Fruit fly (Drosophila melanogaster) whole organism, prepupa: ENCODE measurements around the gene BRWD3.
A peak's percentile ranks its signal among the peaks of the same experiment; 100 is the strongest.

ENCODE experiments used
- CG10631 ChIP-seq: fragments of 200-800 bp; sonication (Bioruptor generic); optimal IDR thresholded peaks from 2 replicates; lab custom pipeline; 2016; ENCODE audit warnings: missing biosample characterization, missing genetic modification characterization
- CG10669 ChIP-seq: fragments of 200-800 bp; sonication (Bioruptor generic); optimal IDR thresholded peaks from 3 replicates; lab custom pipeline; 2018; ENCODE audit warnings: missing biosample characterization, mild to moderate bottlenecking, missing genetic modification characterization, moderate library complexity
- CG11762 ChIP-seq: fragments of 200-800 bp; sonication (Bioruptor generic); optimal IDR thresholded peaks from 3 replicates; lab custom pipeline; 2016; ENCODE audit warnings: missing biosample characterization, missing genetic modification characterization; ENCODE audit not compliant: insufficient read depth
- CG15336 ChIP-seq: fragments of 200-800 bp; sonication (Bioruptor generic); IDR thresholded peaks from 2 replicates; pipeline ENCODE4 v1.3.6; 2022; ENCODE audit warnings: missing biosample characterization, missing genetic modification characterization
- CG1621 ChIP-seq: fragments of 200-800 bp; sonication (Bioruptor generic); optimal IDR thresholded peaks from 3 replicates; lab custom pipeline; 2018; ENCODE audit warnings: missing biosample characterization, mild to moderate bottlenecking, missing genetic modification characterization
- CG16779 ChIP-seq: fragments of 200-800 bp; sonication (Bioruptor generic); optimal IDR thresholded peaks from 3 replicates; lab custom pipeline; 2017; ENCODE audit warnings: missing biosample characterization, mild to moderate bottlenecking, missing genetic modification characterization
- CG31627 ChIP-seq: fragments of 200-800 bp; sonication (Bioruptor generic); optimal IDR thresholded peaks from 3 replicates; lab custom pipeline; 2016; ENCODE audit warnings: missing biosample characterization, missing genetic modification characterization
- CG32006 ChIP-seq: fragments of 200-800 bp; sonication (Bioruptor generic); optimal IDR thresholded peaks from 3 replicates; lab custom pipeline; 2017; ENCODE audit warnings: missing biosample characterization, mild to moderate bottlenecking, missing genetic modification characterization
- CG34406 ChIP-seq: fragments of 200-800 bp; sonication (Bioruptor generic); optimal IDR thresholded peaks from 3 replicates; lab custom pipeline; 2016; ENCODE audit warnings: missing biosample characterization, missing genetic modification characterization
- CG4318 ChIP-seq: fragments of 200-800 bp; sonication (Bioruptor generic); optimal IDR thresholded peaks from 3 replicates; lab custom pipeline; 2017; ENCODE audit warnings: missing biosample characterization, mild to moderate bottlenecking, missing genetic modification characterization
- CG6276 ChIP-seq: fragments of 200-800 bp; sonication (Bioruptor generic); optimal IDR thresholded peaks from 2 replicates; lab custom pipeline; 2017; ENCODE audit warnings: missing biosample characterization, mild to moderate bottlenecking, missing genetic modification characterization
- CG6792 ChIP-seq: fragments of 200-800 bp; sonication (Bioruptor generic); optimal IDR thresholded peaks from 3 replicates; lab custom pipeline; 2016; ENCODE audit warnings: missing biosample characterization, missing genetic modification characterization
- CG6808 ChIP-seq: fragments of 200-800 bp; sonication (Bioruptor generic); optimal IDR thresholded peaks from 3 replicates; lab custom pipeline; 2017; ENCODE audit warnings: missing biosample characterization, missing genetic modification characterization, mild to moderate bottlenecking, moderate library complexity, missing genetic modification reagents
- CG6854 ChIP-seq: fragments of 200-800 bp; sonication (Bioruptor generic); optimal IDR thresholded peaks from 2 replicates; lab custom pipeline; 2017; ENCODE audit warnings: missing biosample characterization, mild to moderate bottlenecking, missing genetic modification characterization
- CG8119 ChIP-seq: fragments of 200-800 bp; sonication (Bioruptor generic); IDR thresholded peaks from 3 replicates; pipeline ENCODE4 v1.3.6; 2022; ENCODE audit warnings: missing biosample characterization, missing genetic modification characterization
- CG8319 ChIP-seq: fragments of 200-800 bp; sonication (Bioruptor generic); optimal IDR thresholded peaks from 3 replicates; lab custom pipeline; 2016; ENCODE audit warnings: missing biosample characterization, missing genetic modification characterization
- CG8632 ChIP-seq: fragments of 200-800 bp; sonication (Bioruptor generic); optimal IDR thresholded peaks from 3 replicates; lab custom pipeline; 2016; ENCODE audit warnings: missing biosample characterization, missing genetic modification characterization
- CG9139 ChIP-seq: fragments of 200-800 bp; sonication (Bioruptor generic); optimal IDR thresholded peaks from 3 replicates; lab custom pipeline; 2017; ENCODE audit warnings: missing biosample characterization, mild to moderate bottlenecking, missing genetic modification characterization
- Eip75B ChIP-seq: fragments of 200-800 bp; sonication (Bioruptor generic); optimal IDR thresholded peaks from 3 replicates; lab custom pipeline; 2016; ENCODE audit warnings: missing biosample characterization, missing genetic modification characterization
- Eip93F ChIP-seq: fragments of 200-800 bp; sonication (Bioruptor generic); optimal IDR thresholded peaks from 2 replicates; lab custom pipeline; 2016; ENCODE audit warnings: missing biosample characterization, mild to moderate bottlenecking, missing genetic modification characterization
- Ets96B ChIP-seq: fragments of 200-800 bp; optimal IDR thresholded peaks from 2 replicates; lab custom pipeline; 2019; ENCODE audit warnings: missing biosample characterization, mild to moderate bottlenecking, missing genetic modification characterization, moderate library complexity
- Gug ChIP-seq: fragments of 200-800 bp; sonication (Bioruptor generic); IDR thresholded peaks from 2 replicates; pipeline ENCODE4 v1.3.6; 2022; ENCODE audit warnings: missing biosample characterization, missing genetic modification characterization
- Hr38 ChIP-seq: sonication (Bioruptor generic); optimal IDR thresholded peaks from 2 replicates; lab custom pipeline; 2016; ENCODE audit warnings: missing biosample characterization, missing genetic modification characterization
- Hr39 ChIP-seq: fragments of 200-800 bp; sonication (Bioruptor generic); optimal IDR thresholded peaks from 2 replicates; lab custom pipeline; 2016; ENCODE audit warnings: missing biosample characterization, missing genetic modification characterization
- Hr4 ChIP-seq: fragments of 200-800 bp; sonication (Bioruptor generic); optimal IDR thresholded peaks from 3 replicates; lab custom pipeline; 2016; ENCODE audit warnings: missing biosample characterization, missing genetic modification characterization
- Lpt ChIP-seq: fragments of 200-800 bp; sonication (Bioruptor generic); optimal IDR thresholded peaks from 3 replicates; lab custom pipeline; 2016; ENCODE audit warnings: missing biosample characterization, missing genetic modification characterization
- Met ChIP-seq: fragments of 200-800 bp; sonication (Bioruptor generic); optimal IDR thresholded peaks from 3 replicates; lab custom pipeline; 2016; ENCODE audit warnings: missing biosample characterization, missing genetic modification characterization
- OdsH ChIP-seq: fragments of 200-800 bp; sonication (Bioruptor generic); optimal IDR thresholded peaks from 3 replicates; lab custom pipeline; 2016; ENCODE audit warnings: missing biosample characterization, missing genetic modification characterization
- Smox ChIP-seq: fragments of 200-800 bp; sonication (Bioruptor generic); optimal IDR thresholded peaks from 3 replicates; lab custom pipeline; 2016; ENCODE audit warnings: missing biosample characterization, missing genetic modification characterization
- Sox102F ChIP-seq: fragments of 200-800 bp; sonication (Bioruptor generic); optimal IDR thresholded peaks from 2 replicates; lab custom pipeline; 2016; ENCODE audit warnings: missing biosample characterization, mild to moderate bottlenecking, missing genetic modification characterization
- Sox14 ChIP-seq: fragments of 200-800 bp; sonication (Bioruptor generic); optimal IDR thresholded peaks from 3 replicates; lab custom pipeline; 2016; ENCODE audit warnings: missing biosample characterization, missing genetic modification characterization
- achi ChIP-seq: fragments of 200-800 bp; sonication (Bioruptor generic); optimal IDR thresholded peaks from 3 replicates; lab custom pipeline; 2016; ENCODE audit warnings: missing biosample characterization, missing genetic modification characterization
- acj6 ChIP-seq: fragments of 200-800 bp; sonication (Bioruptor generic); optimal IDR thresholded peaks from 3 replicates; lab custom pipeline; 2016; ENCODE audit warnings: missing biosample characterization, missing genetic modification characterization
- cyc ChIP-seq: fragments of 200-800 bp; sonication (Bioruptor generic); optimal IDR thresholded peaks from 3 replicates; lab custom pipeline; 2016; ENCODE audit warnings: missing biosample characterization, missing genetic modification characterization
- dsx ChIP-seq: fragments of 200-800 bp; optimal IDR thresholded peaks from 3 replicates; lab custom pipeline; 2019; ENCODE audit warnings: missing biosample characterization, mild to moderate bottlenecking, missing genetic modification characterization, moderate library complexity; ENCODE audit not compliant: poor library complexity, severe bottlenecking
- fd59A ChIP-seq: fragments of 200-800 bp; sonication (Bioruptor generic); optimal IDR thresholded peaks from 2 replicates; lab custom pipeline; 2017; ENCODE audit warnings: missing biosample characterization, mild to moderate bottlenecking, missing genetic modification characterization, missing genetic modification reagents
- fkh ChIP-seq: fragments of 200-800 bp; sonication (Bioruptor generic); optimal IDR thresholded peaks from 3 replicates; lab custom pipeline; 2017; ENCODE audit warnings: missing biosample characterization, mild to moderate bottlenecking, missing genetic modification characterization, moderate library complexity
- net ChIP-seq: fragments of 200-800 bp; sonication (Bioruptor generic); optimal IDR thresholded peaks from 3 replicates; lab custom pipeline; 2016; ENCODE audit warnings: missing biosample characterization, missing genetic modification characterization
- pdm3 ChIP-seq: fragments of 200-800 bp; sonication (Bioruptor generic); optimal IDR thresholded peaks from 3 replicates; lab custom pipeline; 2016; ENCODE audit warnings: missing biosample characterization, missing genetic modification characterization
- salr ChIP-seq, 2 experiments: fragments of 200-800 bp; sonication (Bioruptor generic); optimal IDR thresholded peaks; 3 replicates each; lab custom pipeline; 2016 to 2018; ENCODE audit warnings: missing biosample characterization in 2 of 2, missing genetic modification characterization in 2 of 2, mild to moderate bottlenecking in 1 of 2
- spab ChIP-seq: fragments of 200-800 bp; sonication (Bioruptor generic); optimal IDR thresholded peaks from 2 replicates; lab custom pipeline; 2017; ENCODE audit warnings: missing biosample characterization, mild to moderate bottlenecking, missing genetic modification characterization, missing genetic modification reagents
- ss ChIP-seq, 2 experiments: fragments of 200-800 bp; sonication (Bioruptor generic); optimal IDR thresholded peaks; 2 replicates in 1 of 2; 3 replicates in 1 of 2; lab custom pipeline; 2017 to 2018; ENCODE audit warnings: mild to moderate bottlenecking in 2 of 2, missing biosample characterization in 2 of 2, missing genetic modification characterization in 2 of 2, moderate library complexity in 1 of 2
- topi ChIP-seq: fragments of 200-800 bp; sonication (Bioruptor generic); optimal IDR thresholded peaks from 3 replicates; lab custom pipeline; 2016; ENCODE audit warnings: missing biosample characterization, missing genetic modification characterization
- vri ChIP-seq: fragments of 200-800 bp; sonication (Bioruptor generic); optimal IDR thresholded peaks from 3 replicates; lab custom pipeline; 2016; ENCODE audit warnings: missing biosample characterization, mild to moderate bottlenecking, missing genetic modification characterization

The BRWD3 gene

DNA sequence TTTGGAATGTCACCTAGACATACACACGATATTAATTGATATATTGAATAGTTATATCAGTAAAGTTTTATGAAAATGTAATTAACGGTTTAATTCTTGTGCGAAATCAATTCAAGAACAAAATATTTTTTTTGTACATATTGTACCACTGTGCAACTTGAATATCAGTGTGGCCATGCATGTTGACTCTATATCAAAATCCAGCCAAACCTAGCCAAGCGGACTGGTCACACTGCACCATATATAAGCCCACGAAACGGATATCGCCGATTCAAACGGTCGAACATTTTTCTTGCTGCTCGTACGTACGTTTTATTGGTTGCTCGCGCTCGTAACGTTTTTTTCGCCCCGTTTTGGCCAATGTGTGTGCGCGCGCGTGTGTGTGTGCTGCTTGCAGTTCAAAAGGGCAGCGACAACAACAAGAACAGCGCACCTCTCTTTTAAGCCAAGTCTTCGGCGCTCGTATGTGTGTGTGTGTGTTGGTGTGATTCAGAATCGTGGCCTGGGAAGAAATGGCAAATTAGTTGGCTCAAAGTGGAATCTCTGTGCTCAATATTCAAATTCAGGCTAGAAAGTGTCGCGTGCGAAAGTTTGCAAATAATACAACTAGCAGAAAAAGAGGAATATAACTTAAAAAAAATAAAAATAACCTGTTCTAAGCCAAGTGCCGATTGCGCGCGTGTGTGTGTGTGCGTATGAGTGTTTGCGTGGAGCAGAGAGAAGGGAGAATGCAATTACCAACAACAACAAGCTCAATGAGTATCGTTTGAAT, 23.8 kb upstream of the BRWD3 start, which contains the start of gene crb (continued):
- TF ChIP-seq topi (GFP tag; lab: Kevin White, UChicago), result peak; percentile 35
- TF ChIP-seq CG8632 (GFP tag; lab: Kevin White, UChicago), result peak; percentile 1
- no peak for TF ChIP-seq CG6276 (GFP tag; lab: Kevin White, UChicago)
- no peak for TF ChIP-seq Lpt (GFP tag; lab: Kevin White, UChicago)
- peak; percentile 16 for TF ChIP-seq Ets96B
- TF ChIP-seq CG15336, result no peak
- peak; percentile 27 for TF ChIP-seq achi (GFP tag; lab: Kevin White, UChicago)
- TF ChIP-seq Smox (GFP tag; lab: Kevin White, UChicago), result no peak
- peak; percentile 35 for TF ChIP-seq Hr39
- TF ChIP-seq pdm3 (GFP tag; lab: Kevin White, UChicago), result peak; percentile 42

DNA sequence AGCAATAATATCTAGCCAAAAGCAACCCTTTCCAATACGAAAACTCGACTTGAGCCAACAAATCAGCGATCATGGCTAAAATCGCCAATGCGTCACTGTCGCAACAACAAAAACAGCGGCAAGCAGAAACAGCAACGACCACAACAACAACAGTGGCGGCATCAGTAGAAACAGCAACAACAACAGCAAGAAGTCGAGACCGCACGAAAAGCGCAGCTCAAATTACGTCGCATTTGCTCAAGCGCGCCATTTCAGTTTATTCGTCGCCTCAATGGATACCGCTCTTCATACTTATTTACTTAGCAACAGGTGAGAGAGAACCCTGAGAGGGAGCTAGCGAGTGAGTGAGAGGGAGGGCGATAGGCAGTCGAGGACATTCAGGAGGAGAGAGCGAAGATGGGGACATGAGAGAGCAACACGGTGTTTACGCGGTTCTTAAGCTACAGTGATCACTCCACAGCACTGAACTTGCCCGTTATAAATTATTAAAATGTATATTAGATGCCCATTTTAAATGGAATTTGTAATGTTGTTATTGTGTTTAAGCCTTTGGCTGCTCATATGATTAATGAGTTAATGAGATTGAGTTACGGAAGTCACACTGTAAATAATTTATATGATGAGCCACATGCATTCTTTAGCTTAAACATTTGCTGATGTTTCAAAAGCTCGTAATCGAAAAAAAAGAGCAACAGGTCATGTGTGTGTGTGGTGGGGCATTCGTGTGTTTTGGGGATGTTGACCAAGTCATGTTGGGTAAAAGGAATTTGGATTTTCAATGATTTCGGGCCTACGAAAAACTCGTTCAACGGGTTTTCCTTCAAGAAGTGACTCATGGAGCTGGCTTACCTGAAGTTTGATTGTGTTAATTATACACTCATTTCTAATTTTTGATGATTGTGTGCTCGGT, 23.0 kb upstream of the BRWD3 start:
- TF ChIP-seq salr (GFP tag; optimal IDR thresholded peaks at IDR 0.05; lab: Kevin White, UChicago) (peak; percentile 91 to 97), CG32006 (peak; percentile 92), Ets96B (peak; percentile 97), CG6276 (GFP tag; lab: Kevin White, UChicago) (no peak), fkh (GFP tag; lab: Kevin White, UChicago) (peak; percentile 69), pdm3 (GFP tag; lab: Kevin White, UChicago) (peak; percentile 98), Hr4 (GFP tag; lab: Kevin White, UChicago) (peak; percentile 90), dsx (GFP tag; lab: Kevin White, UChicago) (peak; percentile 96), achi (GFP tag; lab: Kevin White, UChicago) (peak; percentile 96), Lpt (GFP tag; lab: Kevin White, UChicago) (peak; percentile 89), CG10669 (GFP tag; lab: Kevin White, UChicago) (peak; percentile 96), CG10631 (GFP tag; lab: Kevin White, UChicago) (peak; percentile 98), CG11762 (peak; percentile 96), Eip75B (GFP tag; lab: Kevin White, UChicago) (peak; percentile 99), Hr39 (peak; percentile 99), CG31627 (GFP tag; lab: Kevin White, UChicago) (peak; percentile 99), fd59A (GFP tag; lab: Kevin White, UChicago) (peak; percentile 97), spab (GFP tag; lab: Kevin White, UChicago) (peak; percentile 96), CG9139 (peak; percentile 89), net (peak; percentile 97), CG6854 (GFP tag; lab: Kevin White, UChicago) (peak; percentile 87), ss (GFP tag; optimal IDR thresholded peaks at IDR 0.05; lab: Kevin White, UChicago) (peak; percentile 94 to 97), CG4318 (GFP tag; lab: Kevin White, UChicago) (peak; percentile 78), Met (GFP tag; lab: Kevin White, UChicago) (peak; percentile 99), vri (peak; percentile 99), Sox102F (GFP tag; lab: Kevin White, UChicago) (peak; percentile 99), CG16779 (tag; lab: Kevin White, UChicago) (peak; percentile 88), Sox14 (GFP tag; lab: Kevin White, UChicago) (peak; percentile 99), CG34406 (GFP tag; lab: Kevin White, UChicago) (peak; percentile 98), CG6792 (GFP tag; lab: Kevin White, UChicago) (peak; percentile 99), cyc (GFP tag; lab: Kevin White, UChicago) (peak; percentile 99), CG1621 (tag; lab: Kevin White, UChicago) (peak; percentile 97), CG8319 (GFP tag; lab: Kevin White, UChicago) (peak; percentile 83), CG8632 (GFP tag; lab: Kevin White, UChicago) (peak; percentile 97), CG6808 (GFP tag; lab: Kevin White, UChicago) (peak; percentile 94), CG8119 (GFP tag; lab: Robert Waterston, UW) (peak; percentile 89), Eip93F (GFP tag; lab: Kevin White, UChicago) (peak; percentile 98), Hr38 (no peak), Smox (GFP tag; lab: Kevin White, UChicago) (peak; percentile 99), acj6 (GFP tag; lab: Kevin White, UChicago) (peak; percentile 99), Gug (GFP tag; lab: Robert Waterston, UW) (peak; percentile 91), OdsH (GFP tag; lab: Kevin White, UChicago) (peak; percentile 98)
